Fruit fly (Drosophila melanogaster): ENCODE measurements around the gene ppk16.
A peak's percentile ranks its signal among the peaks of the same experiment; 100 is the strongest.

The ppk16 gene

DNA sequence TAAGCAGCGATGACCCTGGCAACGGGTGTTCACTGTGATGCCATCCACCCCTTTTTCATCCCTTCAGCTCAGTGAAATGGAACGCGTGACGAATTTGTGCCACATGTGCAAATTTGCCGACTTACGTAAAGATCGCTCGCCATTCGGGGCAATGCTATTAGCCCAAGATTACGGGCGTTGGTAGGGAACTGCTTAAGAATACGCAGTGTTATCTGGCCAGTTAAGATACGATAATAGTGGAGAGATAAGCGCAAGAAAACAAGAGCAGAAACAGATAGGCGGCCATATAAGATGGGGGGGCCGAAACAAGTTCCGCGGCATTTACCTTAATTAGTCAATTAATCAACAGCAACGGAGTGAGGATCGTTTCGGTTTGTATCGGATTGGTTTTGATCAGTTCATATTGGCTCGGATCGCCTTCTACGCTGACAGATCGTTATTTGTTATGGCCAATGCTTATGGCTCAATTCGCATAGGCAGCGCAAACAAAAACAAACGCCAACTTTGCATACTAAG is 11.1 kb upstream of the ppk16 start:
- no peak for TF ChIP-seq CG11696 (GFP tag; IDR thresholded peaks at IDR 0.05)
- TF ChIP-seq nom (GFP tag; optimal IDR thresholded peaks at IDR 0.05), result peak; percentile 22
- peak; percentile 99 for TF ChIP-seq CG15479 (GFP tag; optimal IDR thresholded peaks at IDR 0.05)
- TF ChIP-seq CG10543 (GFP tag; optimal IDR thresholded peaks at IDR 0.05), result peak; percentile 55
- peak; percentile 1 for TF ChIP-seq grau (tag; optimal IDR thresholded peaks at IDR 0.05)
- TF ChIP-seq Med (GFP tag), result peak; percentile 53
- peak; percentile 95 for TF ChIP-seq abd-A (tag; optimal IDR thresholded peaks at IDR 0.05)
- TF ChIP-seq chinmo (GFP tag; IDR thresholded peaks at IDR 0.05; ENCODE audit: partially characterized antibody), result peak; percentile 78; the same call in 1 of the 4 replicates
- 0 out of 2 replicates have a peak, but pooled peaks have one; percentile 22 for TF ChIP-seq rib (GFP tag; IDR thresholded peaks at IDR 0.05)
- TF ChIP-seq pros (GFP tag; optimal IDR thresholded peaks at IDR 0.05), result peak; percentile 7
- no peak for TF ChIP-seq CG8290 (GFP tag; optimal IDR thresholded peaks at IDR 0.05)
- TF ChIP-seq CG8290 (tag; optimal IDR thresholded peaks at IDR 0.05), result peak in 1 of 2 experiments; percentile 8
- 0 out of 2 replicates have a peak, but pooled peaks have one; percentile 20 for TF ChIP-seq Awh (GFP tag; IDR thresholded peaks at IDR 0.05)
- no peak for TF ChIP-seq CG11456 (GFP tag; IDR thresholded peaks at IDR 0.05)
- TF ChIP-seq Fer1 (GFP tag; optimal IDR thresholded peaks at IDR 0.05), result peak; percentile 36
- no peak for TF ChIP-seq row (GFP tag; IDR thresholded peaks at IDR 0.05)
- TF ChIP-seq Meics (GFP tag; optimal IDR thresholded peaks at IDR 0.05), result peak; percentile 10
- peak; percentile 41 for TF ChIP-seq HmgZ (tag; optimal IDR thresholded peaks at IDR 0.05)
- no peak for TF ChIP-seq CG33213 (GFP tag; optimal IDR thresholded peaks at IDR 0.05)
- no peak for TF ChIP-seq ci (GFP tag; IDR thresholded peaks at IDR 0.05)
- no peak for TF ChIP-seq D (optimal IDR thresholded peaks at IDR 0.05)
- TF ChIP-seq D (GFP tag; optimal IDR thresholded peaks at IDR 0.05), result no peak
- no peak for TF ChIP-seq Doc3 (GFP tag; IDR thresholded peaks at IDR 0.05; ENCODE audit: partially characterized antibody)
- TF ChIP-seq Pdp1 (GFP tag; optimal IDR thresholded peaks at IDR 0.05), result peak in 1 of 2 experiments; percentile 58
- TF ChIP-seq cwo (GFP tag; optimal IDR thresholded peaks at IDR 0.05), result peak; percentile 63
- peak; percentile 14 for TF ChIP-seq caup (GFP tag; optimal IDR thresholded peaks at IDR 0.05; ENCODE audit: severe bottlenecking)
- TF ChIP-seq sug (tag; optimal IDR thresholded peaks at IDR 0.05), result peak; percentile 81
- no peak for TF ChIP-seq disco-r (GFP tag; optimal IDR thresholded peaks at IDR 0.05)
- TF ChIP-seq CG7271 (tag; optimal IDR thresholded peaks at IDR 0.05), result no peak
- no peak for TF ChIP-seq CG6813 (GFP tag; optimal IDR thresholded peaks at IDR 0.05)
- peak; percentile 51 for TF ChIP-seq sd (tag; optimal IDR thresholded peaks at IDR 0.05)
- no peak for TF ChIP-seq CG30020 (tag; optimal IDR thresholded peaks at IDR 0.05)
- TF ChIP-seq Six4 (GFP tag; optimal IDR thresholded peaks at IDR 0.05), result no peak
- TF ChIP-seq gsb-n (tag; optimal IDR thresholded peaks at IDR 0.05), result peak; percentile 17
- TF ChIP-seq mirr (GFP tag; optimal IDR thresholded peaks at IDR 0.05), result peak; percentile 87
- peak; percentile 30 for TF ChIP-seq Hmr (GFP tag; optimal IDR thresholded peaks at IDR 0.05)
- TF ChIP-seq lbe (GFP tag; optimal IDR thresholded peaks at IDR 0.05), result peak; percentile 5
- TF ChIP-seq CG1603 (tag; optimal IDR thresholded peaks at IDR 0.05), result no peak
- TF ChIP-seq CG12769 (tag; optimal IDR thresholded peaks at IDR 0.05), result peak; percentile 15
- no peak for TF ChIP-seq CG6254 (GFP tag; optimal IDR thresholded peaks at IDR 0.05)
- no peak for TF ChIP-seq eyg (GFP tag; optimal IDR thresholded peaks at IDR 0.05)
- peak; percentile 35 for TF ChIP-seq ftz-f1 (GFP tag; optimal IDR thresholded peaks at IDR 0.05)
- TF ChIP-seq grn (GFP tag; optimal IDR thresholded peaks at IDR 0.05), result peak; percentile 80
- peak; percentile 17 for TF ChIP-seq B-H2 (GFP tag; optimal IDR thresholded peaks at IDR 0.05)
- peak; percentile 44 for TF ChIP-seq Nf-YC (tag; optimal IDR thresholded peaks at IDR 0.05)
- TF ChIP-seq CG15514 (GFP tag; optimal IDR thresholded peaks at IDR 0.05), result peak; percentile 24
- TF ChIP-seq scrt (GFP tag; optimal IDR thresholded peaks at IDR 0.05), result no peak
- no peak for TF ChIP-seq CG16813 (GFP tag; IDR thresholded peaks at IDR 0.05; ENCODE audit: partially characterized antibody)
- peak; percentile 41 for TF ChIP-seq CG34376 (GFP tag; optimal IDR thresholded peaks at IDR 0.05)
